Fruit fly (Drosophila melanogaster) whole organism, embryonic: ENCODE results near the gene CG32939.

ENCODE experiments used
- Bdp1 ChIP-seq: fragments of 200-800 bp; sonication (Bioruptor generic); optimal IDR thresholded peaks from 3 replicates; lab custom pipeline; 2016; ENCODE audit warnings: missing biosample characterization, missing genetic modification characterization
- CG10431 ChIP-seq: fragments of 200-800 bp; sonication (Bioruptor generic); optimal IDR thresholded peaks from 3 replicates; lab custom pipeline; 2018; ENCODE audit warnings: missing biosample characterization, mild to moderate bottlenecking, missing genetic modification characterization
- CG10543 ChIP-seq: fragments of 200-800 bp; sonication (Bioruptor generic); optimal IDR thresholded peaks from 3 replicates; lab custom pipeline; 2017; ENCODE audit warnings: missing biosample characterization, mild to moderate bottlenecking, missing genetic modification characterization, moderate library complexity
- CG11504 ChIP-seq: fragments of 200-800 bp; sonication (Bioruptor generic); optimal IDR thresholded peaks from 3 replicates; lab custom pipeline; 2019; ENCODE audit warnings: missing biosample characterization, mild to moderate bottlenecking, missing genetic modification characterization, moderate library complexity
- CG12071 ChIP-seq: fragments of 200-800 bp; sonication (Bioruptor generic); optimal IDR thresholded peaks from 3 replicates; lab custom pipeline; 2018; ENCODE audit warnings: missing biosample characterization, mild to moderate bottlenecking, missing genetic modification characterization
- CG13424 ChIP-seq: fragments of 200-800 bp; sonication (Bioruptor generic); optimal IDR thresholded peaks from 2 replicates; lab custom pipeline; 2019; ENCODE audit warnings: missing biosample characterization, mild to moderate bottlenecking, missing genetic modification characterization, moderate library complexity
- CG15514 ChIP-seq: fragments of 200-800 bp; sonication (Bioruptor generic); optimal IDR thresholded peaks from 3 replicates; lab custom pipeline; 2017; ENCODE audit warnings: missing biosample characterization, missing genetic modification characterization, mild to moderate bottlenecking, moderate library complexity, missing genetic modification reagents
- CG17361 ChIP-seq: fragments of 200-800 bp; sonication (Bioruptor generic); IDR thresholded peaks from 3 replicates; pipeline ENCODE4 v1.3.6; 2022; ENCODE audit warnings: missing biosample characterization, missing genetic modification characterization
- CG17612 ChIP-seq: fragments of 200-800 bp; sonication (Bioruptor generic); IDR thresholded peaks from 2 replicates; pipeline ENCODE4 v1.3.6; 2022; ENCODE audit warnings: missing biosample characterization, missing genetic modification characterization
- CG18476 ChIP-seq: fragments of 200-800 bp; sonication (Bioruptor generic); optimal IDR thresholded peaks from 2 replicates; lab custom pipeline; 2016; ENCODE audit warnings: missing biosample characterization, mild to moderate bottlenecking, missing genetic modification characterization
- CG2875 ChIP-seq: fragments of 200-800 bp; sonication (Bioruptor generic); optimal IDR thresholded peaks from 2 replicates; lab custom pipeline; 2017; ENCODE audit warnings: missing biosample characterization, mild to moderate bottlenecking, missing genetic modification characterization, missing genetic modification reagents
- CG6654 ChIP-seq: fragments of 200-800 bp; sonication (Bioruptor generic); optimal IDR thresholded peaks from 2 replicates; lab custom pipeline; 2017; ENCODE audit warnings: missing biosample characterization, mild to moderate bottlenecking, missing genetic modification characterization
- CG7745 ChIP-seq: fragments of 200-800 bp; sonication (Bioruptor generic); optimal IDR thresholded peaks from 2 replicates; lab custom pipeline; 2018; ENCODE audit warnings: missing biosample characterization, mild to moderate bottlenecking, missing genetic modification characterization, moderate library complexity
- CG7786 ChIP-seq: fragments of 200-800 bp; sonication (Bioruptor generic); optimal IDR thresholded peaks from 2 replicates; lab custom pipeline; 2016; ENCODE audit warnings: missing biosample characterization, missing genetic modification characterization
- CG7963 ChIP-seq: fragments of 200-800 bp; sonication (Bioruptor generic); IDR thresholded peaks from 3 replicates; pipeline ENCODE4 v1.3.6; 2022; ENCODE audit warnings: missing biosample characterization, missing genetic modification characterization; ENCODE audit not compliant: partially characterized antibody
- CG9932 ChIP-seq: fragments of 200-800 bp; sonication (Bioruptor generic); IDR thresholded peaks from 2 replicates; pipeline ENCODE4 v1.3.6; 2022; ENCODE audit warnings: missing biosample characterization, missing genetic modification characterization
- CrebB ChIP-seq: fragments of 200-800 bp; sonication (Bioruptor generic); optimal IDR thresholded peaks from 3 replicates; lab custom pipeline; 2018; ENCODE audit warnings: missing biosample characterization, mild to moderate bottlenecking, missing genetic modification characterization
- D19B ChIP-seq: fragments of 200-800 bp; sonication (Bioruptor generic); optimal IDR thresholded peaks from 2 replicates; lab custom pipeline; 2017; ENCODE audit warnings: missing biosample characterization, mild to moderate bottlenecking, missing genetic modification characterization
- Dfd ChIP-seq, 2 experiments: fragments of >200 bp; optimal IDR thresholded peaks; 2 replicates each; lab custom pipeline; 2017; ENCODE audit warnings: missing biosample characterization in 2 of 2, missing genetic modification characterization in 2 of 2
- Dip3 ChIP-seq: fragments of 200-800 bp; sonication (Bioruptor generic); optimal IDR thresholded peaks from 3 replicates; lab custom pipeline; 2016; ENCODE audit warnings: missing biosample characterization, missing genetic modification characterization
- E2f2 ChIP-seq: fragments of 200-800 bp; sonication (Bioruptor generic); IDR thresholded peaks from 2 replicates; pipeline ENCODE4 v1.3.6; 2022; ENCODE audit warnings: missing biosample characterization, missing genetic modification characterization
- Fer1 ChIP-seq: fragments of 200-800 bp; sonication (Bioruptor generic); optimal IDR thresholded peaks from 2 replicates; lab custom pipeline; 2017; ENCODE audit warnings: missing biosample characterization, mild to moderate bottlenecking, missing genetic modification characterization
- Fer2 ChIP-seq: fragments of 200-800 bp; sonication (Bioruptor generic); optimal IDR thresholded peaks from 2 replicates; lab custom pipeline; 2018; ENCODE audit warnings: missing biosample characterization, mild to moderate bottlenecking, missing genetic modification characterization, moderate library complexity
- GATAe ChIP-seq: fragments of 200-800 bp; sonication (Bioruptor generic); conservative IDR thresholded peaks from 2 replicates; pipeline ENCODE4 v1.3.6; 2022; ENCODE audit warnings: missing biosample characterization, missing genetic modification characterization
- HmgD ChIP-seq: fragments of 200-800 bp; sonication (Bioruptor generic); optimal IDR thresholded peaks from 3 replicates; lab custom pipeline; 2016; ENCODE audit warnings: missing biosample characterization, missing genetic modification characterization
- Hr39 ChIP-seq: fragments of >200 bp; optimal IDR thresholded peaks from 2 replicates; lab custom pipeline; 2017
- Max ChIP-seq: fragments of 200-800 bp; sonication (Bioruptor generic); optimal IDR thresholded peaks from 2 replicates; lab custom pipeline; 2016; ENCODE audit warnings: missing biosample characterization, mild to moderate bottlenecking, missing genetic modification characterization
- Myb ChIP-seq: fragments of 200-800 bp; sonication (Bioruptor generic); optimal IDR thresholded peaks from 2 replicates; lab custom pipeline; 2016; ENCODE audit warnings: missing biosample characterization, missing genetic modification characterization
- NC2β ChIP-seq: fragments of 200-800 bp; sonication (Bioruptor generic); optimal IDR thresholded peaks from 2 replicates; lab custom pipeline; 2016; ENCODE audit warnings: missing biosample characterization, missing genetic modification characterization
- PHDP ChIP-seq: fragments of 200-800 bp; sonication (Bioruptor generic); optimal IDR thresholded peaks from 3 replicates; lab custom pipeline; 2018; ENCODE audit warnings: missing biosample characterization, mild to moderate bottlenecking, missing genetic modification characterization, moderate library complexity
- Sin3A ChIP-seq: fragments of >200 bp; optimal IDR thresholded peaks from 2 replicates; lab custom pipeline; 2018
- Sox102F ChIP-seq: fragments of 200-800 bp; sonication (Bioruptor generic); optimal IDR thresholded peaks from 2 replicates; lab custom pipeline; 2018; ENCODE audit warnings: missing biosample characterization, mild to moderate bottlenecking, missing genetic modification characterization, moderate library complexity
- TFAM ChIP-seq: fragments of 200-800 bp; sonication (Bioruptor generic); optimal IDR thresholded peaks from 2 replicates; lab custom pipeline; 2017; ENCODE audit warnings: missing biosample characterization, missing genetic modification characterization, inconsistent platforms
- Tbp ChIP-seq: fragments of >200 bp; optimal IDR thresholded peaks from 2 replicates; lab custom pipeline; 2018; ENCODE audit warnings: missing biosample characterization, missing genetic modification characterization
- Xbp1 ChIP-seq: fragments of 200-800 bp; sonication (Bioruptor generic); optimal IDR thresholded peaks from 3 replicates; lab custom pipeline; 2016; ENCODE audit warnings: missing biosample characterization, mild to moderate bottlenecking, missing genetic modification characterization
- bbx ChIP-seq: fragments of 200-800 bp; sonication (Bioruptor generic); IDR thresholded peaks from 2 replicates; pipeline ENCODE4 v1.3.6; 2022; ENCODE audit warnings: missing biosample characterization, missing genetic modification characterization; ENCODE audit not compliant: partially characterized antibody
- cas ChIP-seq: fragments of 200-800 bp; sonication (Bioruptor generic); IDR thresholded peaks from 2 replicates; pipeline ENCODE4 v1.3.6; 2022; ENCODE audit warnings: missing biosample characterization, missing genetic modification characterization
- chinmo ChIP-seq: fragments of 200-800 bp; sonication (Bioruptor generic); IDR thresholded peaks from 4 replicates; pipeline ENCODE4 v1.3.6; 2022; ENCODE audit warnings: missing biosample characterization, missing genetic modification characterization; ENCODE audit not compliant: partially characterized antibody
- dmrt99B ChIP-seq: fragments of 200-800 bp; sonication (Bioruptor generic); optimal IDR thresholded peaks from 2 replicates; lab custom pipeline; 2018; ENCODE audit warnings: missing biosample characterization, mild to moderate bottlenecking, missing genetic modification characterization, moderate library complexity
- emc ChIP-seq: fragments of 200-800 bp; sonication (Bioruptor generic); optimal IDR thresholded peaks from 2 replicates; lab custom pipeline; 2016; ENCODE audit warnings: missing biosample characterization, missing genetic modification characterization
- fu2 ChIP-seq: fragments of 200-800 bp; sonication (Bioruptor generic); optimal IDR thresholded peaks from 2 replicates; lab custom pipeline; 2016; ENCODE audit warnings: missing biosample characterization, missing genetic modification characterization
- hb ChIP-seq: fragments of 200-800 bp; sonication (Bioruptor generic); IDR thresholded peaks from 3 replicates; pipeline ENCODE4 v1.3.6; 2022; ENCODE audit warnings: missing biosample characterization, missing genetic modification characterization; ENCODE audit not compliant: partially characterized antibody
- lilli ChIP-seq: fragments of 200-800 bp; sonication (Bioruptor generic); optimal IDR thresholded peaks from 3 replicates; lab custom pipeline; 2016; ENCODE audit warnings: missing biosample characterization, missing genetic modification characterization
- pnt ChIP-seq: fragments of 200-800 bp; sonication (Bioruptor generic); optimal IDR thresholded peaks from 3 replicates; lab custom pipeline; 2016; ENCODE audit warnings: missing biosample characterization, missing genetic modification characterization
- pros ChIP-seq: fragments of 200-800 bp; sonication (Bioruptor generic); optimal IDR thresholded peaks from 3 replicates; lab custom pipeline; 2019; ENCODE audit warnings: missing biosample characterization, mild to moderate bottlenecking, missing genetic modification characterization, moderate library complexity
- schlank ChIP-seq: fragments of 200-800 bp; sonication (Bioruptor generic); optimal IDR thresholded peaks from 2 replicates; lab custom pipeline; 2018; ENCODE audit warnings: missing biosample characterization, mild to moderate bottlenecking, missing genetic modification characterization
- sisA ChIP-seq: fragments of 200-800 bp; sonication (Bioruptor generic); IDR thresholded peaks from 2 replicates; pipeline ENCODE4 v1.3.6; 2022; ENCODE audit warnings: missing biosample characterization, missing genetic modification characterization
- so ChIP-seq: fragments of 200-800 bp; sonication (Bioruptor generic); IDR thresholded peaks from 3 replicates; pipeline ENCODE4 v1.3.6; 2022; ENCODE audit warnings: missing biosample characterization, missing genetic modification characterization
- tap ChIP-seq: fragments of 200-800 bp; optimal IDR thresholded peaks from 3 replicates; lab custom pipeline; 2019; ENCODE audit warnings: missing biosample characterization, mild to moderate bottlenecking, missing genetic modification characterization, moderate library complexity
- toy ChIP-seq: fragments of 200-800 bp; sonication (Bioruptor generic); IDR thresholded peaks from 2 replicates; pipeline ENCODE4 v1.3.6; 2022; ENCODE audit warnings: missing biosample characterization, missing genetic modification characterization
- trh ChIP-seq: fragments of 200-800 bp; sonication (Bioruptor generic); optimal IDR thresholded peaks from 2 replicates; lab custom pipeline; 2016; ENCODE audit warnings: missing biosample characterization, missing genetic modification characterization
- wor ChIP-seq: fragments of 200-800 bp; sonication (Bioruptor generic); IDR thresholded peaks from 2 replicates; pipeline ENCODE4 v1.3.6; 2022; ENCODE audit warnings: missing biosample characterization, missing genetic modification characterization
- yki ChIP-seq: fragments of >200 bp; optimal IDR thresholded peaks from 3 replicates; lab custom pipeline; 2018

The CG32939 gene

dm6 chr3R:9710886-9711285, 18.0 kb downstream of the CG32939 start, which contains the start of the genes trbd and dmt (continued):
- no peak for TF ChIP-seq emc
- TF ChIP-seq Max = peak; percentile 28
- TF ChIP-seq sisA (GFP tag; lab: Robert Waterston, UW) = no peak
- TF ChIP-seq trh = no peak
- peak; percentile 49 for TF ChIP-seq CrebB (tag; lab: Kevin White, UChicago)
- no peak for TF ChIP-seq E2f2 (GFP tag; lab: Robert Waterston, UW)
- peak; percentile 85 for TF ChIP-seq Dip3 (GFP tag; lab: Kevin White, UChicago)
- TF ChIP-seq fu2 = peak; percentile 68
- TF ChIP-seq Xbp1 = peak; percentile 77
- TF ChIP-seq CG13424 (tag; lab: Kevin White, UChicago) = no peak
- TF ChIP-seq Fer1 (GFP tag; lab: Kevin White, UChicago) = no peak
- TF ChIP-seq CG2875 (GFP tag; lab: Kevin White, UChicago) = no peak
- no peak for TF ChIP-seq CG18476 (GFP tag; lab: Kevin White, UChicago)
- TF ChIP-seq Fer2 = no peak
- no peak for TF ChIP-seq yki (lab: Kevin White, UChicago)
- TF ChIP-seq CG10431 (GFP tag; lab: Kevin White, UChicago) = no peak
- TF ChIP-seq dmrt99B (tag; lab: Kevin White, UChicago) = no peak
- no peak for TF ChIP-seq CG17361 (GFP tag; lab: Robert Waterston, UW)
- peak; percentile 89 for TF ChIP-seq Sin3A
- TF ChIP-seq chinmo (GFP tag; lab: Robert Waterston, UW) = no peak
- no peak for TF ChIP-seq hb (GFP tag; lab: Robert Waterston, UW)
- TF ChIP-seq CG9932 (GFP tag; lab: Robert Waterston, UW) = no peak
- no peak for TF ChIP-seq CG7745
- TF ChIP-seq so (GFP tag; lab: Robert Waterston, UW) = no peak
- TF ChIP-seq NC2β (GFP tag; lab: Kevin White, UChicago) = peak; percentile 79
- no peak for TF ChIP-seq Sox102F (GFP tag; lab: Kevin White, UChicago)
- no peak for TF ChIP-seq CG17612
- peak; percentile 29 for TF ChIP-seq pnt (GFP tag; lab: Kevin White, UChicago)
- TF ChIP-seq Tbp (GFP tag; lab: Kevin White, UChicago) = no peak
- TF ChIP-seq toy (GFP tag; lab: Robert Waterston, UW) = no peak
- TF ChIP-seq CG11504 (tag; lab: Kevin White, UChicago) = no peak
- TF ChIP-seq pros (GFP tag; lab: Kevin White, UChicago) = no peak
- no peak for TF ChIP-seq GATAe (GFP tag; lab: Robert Waterston, UW)
- no peak for TF ChIP-seq bbx (GFP tag; lab: Robert Waterston, UW)
- TF ChIP-seq TFAM (GFP tag; lab: Kevin White, UChicago) = no peak
- TF ChIP-seq PHDP (tag; lab: Kevin White, UChicago) = no peak
- TF ChIP-seq CG10543 = no peak
- peak; percentile 2 for TF ChIP-seq schlank (tag; lab: Kevin White, UChicago)
- TF ChIP-seq D19B (GFP tag; lab: Kevin White, UChicago) = no peak
- peak; percentile 62 for TF ChIP-seq CG7786 (GFP tag; lab: Kevin White, UChicago)
- no peak for TF ChIP-seq tap (tag; lab: Kevin White, UChicago)
- TF ChIP-seq CG6654 (GFP tag; lab: Kevin White, UChicago) = no peak
- TF ChIP-seq lilli (GFP tag; lab: Kevin White, UChicago) = no peak
- TF ChIP-seq HmgD (GFP tag; lab: Kevin White, UChicago) = peak; percentile 90
- TF ChIP-seq Dfd (GFP tag; optimal IDR thresholded peaks at IDR 0.05; lab: Kevin White, UChicago) = no peak
- no peak for TF ChIP-seq Hr39 (lab: Kevin White, UChicago)
- no peak for TF ChIP-seq CG12071 (GFP tag; lab: Kevin White, UChicago)
- peak; percentile 78 for TF ChIP-seq Myb (GFP tag; lab: Kevin White, UChicago)
- no peak for TF ChIP-seq cas (GFP tag; lab: Robert Waterston, UW)
- peak; percentile 55 for TF ChIP-seq Bdp1 (GFP tag; lab: Kevin White, UChicago)
- TF ChIP-seq CG7963 (GFP tag; lab: Robert Waterston, UW) = no peak
- peak; percentile 92 for TF ChIP-seq CG15514
- no peak for TF ChIP-seq wor (GFP tag; lab: Robert Waterston, UW)
